Worm (Caenorhabditis elegans) whole organism, L1 larva: ENCODE results near the gene F52G3.8.

Experiments used
- mef-2 ChIP-seq: fragments of 150-350 bp; optimal IDR thresholded peaks from 2 replicates; lab custom pipeline; 2014; ENCODE audit warnings: missing biosample characterization, missing genetic modification characterization
- nhr-237 ChIP-seq: fragments of 150-350 bp; optimal IDR thresholded peaks from 2 replicates; lab custom pipeline; 2014; ENCODE audit warnings: missing biosample characterization, missing genetic modification characterization
- nhr-28 ChIP-seq: fragments of 150-350 bp; optimal IDR thresholded peaks from 2 replicates; lab custom pipeline; 2014; ENCODE audit warnings: missing biosample characterization, missing genetic modification characterization
- nhr-76 ChIP-seq: sonication (generic microtip); optimal IDR thresholded peaks from 2 replicates; lab custom pipeline; 2017; ENCODE audit warnings: missing biosample characterization, missing genetic modification characterization
- snpc-4 ChIP-seq: fragments of 150-350 bp; optimal IDR thresholded peaks from 2 replicates; lab custom pipeline; 2014; ENCODE audit warnings: missing biosample characterization, missing genetic modification characterization
- sox-4 ChIP-seq: sonication (generic microtip); optimal IDR thresholded peaks from 2 replicates; lab custom pipeline; 2016; ENCODE audit warnings: missing genetic modification characterization, missing compliant biosample characterization
- tbx-2 ChIP-seq: sonication (generic microtip); optimal IDR thresholded peaks from 2 replicates; lab custom pipeline; 2016; ENCODE audit warnings: missing genetic modification characterization, missing compliant biosample characterization

ce11 chrX:16978308-16978707 is 25.5 kb upstream of the F52G3.8 start, which contains the start of gene mbl-1:
- TF ChIP-seq snpc-4 (tag; lab: Kevin White, UChicago): no peak
- TF ChIP-seq nhr-76 (tag; lab: Kevin White, UChicago): no peak
- no peak for TF ChIP-seq tbx-2 (tag; lab: Kevin White, UChicago)
- TF ChIP-seq sox-4 (tag; lab: Kevin White, UChicago): no peak
- no peak for TF ChIP-seq nhr-237
- no peak for TF ChIP-seq mef-2 (tag; lab: Kevin White, UChicago)
- TF ChIP-seq nhr-28 (tag; lab: Kevin White, UChicago): no peak
